Worm (Caenorhabditis elegans): Measurements from ENCODE around the gene F29G6.1.
A peak's percentile ranks its signal among the peaks of the same experiment; 100 is the strongest.

Gene F29G6.1

ce11 chrX:11522058-11522757, 20.1 kb downstream of the F29G6.1 start, which contains the start of gene sdc-2 (continued):
- peak; percentile 91 for TF ChIP-seq lin-40 (tag; optimal IDR thresholded peaks at IDR 0.05)
- no peak for TF ChIP-seq snpc-3.4 (tag; optimal IDR thresholded peaks at IDR 0.05)
- no peak for TF ChIP-seq Y95B8A.8 (GFP tag; IDR thresholded peaks at IDR 0.05)
- no peak for TF ChIP-seq rec-8 (tag; optimal IDR thresholded peaks at IDR 0.05)
- no peak for TF ChIP-seq sptf-2 (GFP tag; optimal IDR thresholded peaks at IDR 0.05)
- TF ChIP-seq F57C9.4 (tag; optimal IDR thresholded peaks at IDR 0.05): no peak

- TF ChIP-seq nhr-90 (tag; optimal IDR thresholded peaks at IDR 0.05) (no peak), hlh-26 (GFP tag; conservative IDR thresholded peaks at IDR 0.05) (no peak), F52B5.7 (tag; optimal IDR thresholded peaks at IDR 0.05) (no peak), gei-17 (GFP tag; optimal IDR thresholded peaks at IDR 0.05) (no peak), bed-1 (GFP tag; IDR thresholded peaks at IDR 0.05) (no peak), ccch-3 (GFP tag; optimal IDR thresholded peaks at IDR 0.05) (no peak)
Measured at ce11 chrX:11523704-11524103, 21.6 kb downstream of the F29G6.1 start.

ce11 chrX:11533543-11534003, 31.5 kb downstream of the F29G6.1 start, which contains the start of gene C35C5.8:
C35C5.8 (plus strand) TSS chrX:11533593.
- TF ChIP-seq sea-2 (GFP tag; IDR thresholded peaks at IDR 0.05) (no peak), ekl-4 (GFP tag; IDR thresholded peaks at IDR 0.05) (no peak), C06A6.2 (GFP tag; conservative IDR thresholded peaks at IDR 0.05) (no peak), efl-1 (GFP tag; optimal IDR thresholded peaks at IDR 0.05) (no peak), ztf-26 (tag; optimal IDR thresholded peaks at IDR 0.05) (peak; percentile 1)

ce11 chrX:11534443-11534842, 32.4 kb downstream of the F29G6.1 start:
- TF ChIP-seq C06A6.2 (GFP tag; conservative IDR thresholded peaks at IDR 0.05) (no peak), ets-4 (GFP tag; optimal IDR thresholded peaks at IDR 0.05) (no peak), die-1 (tag; optimal IDR thresholded peaks at IDR 0.05) (no peak), ztf-6 (GFP tag; IDR thresholded peaks at IDR 0.05) (no peak), mxl-1 (tag; optimal IDR thresholded peaks at IDR 0.05) (no peak), snpc-1.1 (tag; optimal IDR thresholded peaks at IDR 0.05; ENCODE audit: insufficient read depth) (no peak), nfya-1 (tag; optimal IDR thresholded peaks at IDR 0.05; ENCODE audit: borderline replicate concordance, insufficient read depth) (no peak), zfh-2 (GFP tag; conservative IDR thresholded peaks at IDR 0.05) (no peak), let-607 (tag; optimal IDR thresholded peaks at IDR 0.05) (no peak), Y79H2A.3 (GFP tag; conservative IDR thresholded peaks at IDR 0.05) (no peak), pha-4 (tag; optimal IDR thresholded peaks at IDR 0.05) (no peak)

- no peak for TF ChIP-seq dox-1 (GFP tag; IDR thresholded peaks at IDR 0.05)
- 0 out of 2 replicates have a peak, but pooled peaks have one; percentile 45 for TF ChIP-seq Y95B8A.8 (GFP tag; IDR thresholded peaks at IDR 0.05)
- TF ChIP-seq lin-40 (tag; optimal IDR thresholded peaks at IDR 0.05): peak; percentile 3
Measured at ce11 chrX:11536408-11536807, 34.3 kb downstream of the F29G6.1 start, which contains the start of gene C35C5.9. C35C5.9 (plus strand) TSS chrX:11536568.

- TF ChIP-seq Y53G8AR.9 (GFP tag; conservative IDR thresholded peaks at IDR 0.05) (no peak), chd-7 (tag; optimal IDR thresholded peaks at IDR 0.05) (no peak), gei-17 (GFP tag; optimal IDR thresholded peaks at IDR 0.05) (no peak), nhr-179 (tag; optimal IDR thresholded peaks at IDR 0.05) (no peak), rpc-1 (optimal IDR thresholded peaks at IDR 0.05) (no peak), rpc-1 (tag; optimal IDR thresholded peaks at IDR 0.05) (no peak), F23B12.7 (tag; optimal IDR thresholded peaks at IDR 0.05; ENCODE audit: insufficient read depth) (no peak), let-526 (GFP tag; IDR thresholded peaks at IDR 0.05) (no peak), ceh-58 (GFP tag; IDR thresholded peaks at IDR 0.05) (no peak), fkh-3 (tag; optimal IDR thresholded peaks at IDR 0.05) (no peak)
Measured at ce11 chrX:11537240-11537764, 35.2 kb downstream of the F29G6.1 start, which contains the start of gene gcp-2.2. gcp-2.2 (plus strand) TSS chrX:11537714.

Measured in whole organism, young adult.